Worm (Caenorhabditis elegans): ENCODE results near the gene twk-40.

twk-40 gene

ce11 chrIII:13464493-13465362 is 27.5 kb downstream of the twk-40 start, which contains the start of gene kel-3:
Gene kel-3, plus strand, starts transcription at chrIII:13464820.
- TF ChIP-seq him-1 (tag; optimal IDR thresholded peaks at IDR 0.05) (peak; percentile 41), dao-5 (tag; optimal IDR thresholded peaks at IDR 0.05) (peak; percentile 75), W03F9.2 (tag; optimal IDR thresholded peaks at IDR 0.05) (peak; percentile 40)

ce11 chrIII:13462965-13463783 is 29.1 kb downstream of the twk-40 start, which contains the start of gene ant-1.1:
Gene ant-1.1, plus strand, starts transcription at chrIII:13463163.
- TF ChIP-seq dao-5 (tag; optimal IDR thresholded peaks at IDR 0.05) (no peak), W03F9.2 (tag; optimal IDR thresholded peaks at IDR 0.05) (peak; percentile 88), him-1 (tag; optimal IDR thresholded peaks at IDR 0.05) (peak; percentile 38)

ce11 chrIII:13462138-13462634 is 30.1 kb downstream of the twk-40 start, which contains the start of the genes abcf-2 and T27E9.2:
Gene abcf-2, minus strand, starts transcription at chrIII:13462238.
Gene T27E9.2, minus strand, starts transcription at chrIII:13462584.
- TF ChIP-seq dao-5 (tag; optimal IDR thresholded peaks at IDR 0.05) (no peak), him-1 (tag; optimal IDR thresholded peaks at IDR 0.05) (no peak), W03F9.2 (tag; optimal IDR thresholded peaks at IDR 0.05) (no peak)

ce11 chrIII:13461535-13461934 is 30.7 kb downstream of the twk-40 start:
- no peak for TF ChIP-seq him-1 (tag; optimal IDR thresholded peaks at IDR 0.05)
- TF ChIP-seq W03F9.2 (tag; optimal IDR thresholded peaks at IDR 0.05), result no peak
- no peak for TF ChIP-seq dao-5 (tag; optimal IDR thresholded peaks at IDR 0.05)

ce11 chrIII:13458978-13459596 is 33.2 kb downstream of the twk-40 start, which contains the start of gene tag-164:
Gene tag-164, plus strand, starts transcription at chrIII:13459546.
- no peak for TF ChIP-seq him-1 (tag; optimal IDR thresholded peaks at IDR 0.05)
- TF ChIP-seq dao-5 (tag; optimal IDR thresholded peaks at IDR 0.05), result no peak
- no peak for TF ChIP-seq W03F9.2 (tag; optimal IDR thresholded peaks at IDR 0.05)

ce11 chrIII:13457305-13457704 is 35.0 kb downstream of the twk-40 start:
- no peak for TF ChIP-seq him-1 (tag; optimal IDR thresholded peaks at IDR 0.05)
- TF ChIP-seq W03F9.2 (tag; optimal IDR thresholded peaks at IDR 0.05), result no peak
- no peak for TF ChIP-seq dao-5 (tag; optimal IDR thresholded peaks at IDR 0.05)

- TF ChIP-seq W03F9.2 (tag; optimal IDR thresholded peaks at IDR 0.05) (no peak), dao-5 (tag; optimal IDR thresholded peaks at IDR 0.05) (no peak), him-1 (tag; optimal IDR thresholded peaks at IDR 0.05) (no peak)
Observed at ce11 chrIII:13455816-13456215, 36.5 kb downstream of the twk-40 start.

- TF ChIP-seq W03F9.2 (tag; optimal IDR thresholded peaks at IDR 0.05) (no peak), him-1 (tag; optimal IDR thresholded peaks at IDR 0.05) (no peak), dao-5 (tag; optimal IDR thresholded peaks at IDR 0.05) (no peak)
Observed at ce11 chrIII:13455207-13455606, 37.1 kb downstream of the twk-40 start, which contains the start of gene cua-1. Gene cua-1, minus strand, starts transcription at chrIII:13455307.

ce11 chrIII:13452824-13453223 is 39.5 kb downstream of the twk-40 start:
- TF ChIP-seq W03F9.2 (tag; optimal IDR thresholded peaks at IDR 0.05) (no peak), him-1 (tag; optimal IDR thresholded peaks at IDR 0.05) (no peak), dao-5 (tag; optimal IDR thresholded peaks at IDR 0.05) (no peak)

- TF ChIP-seq W03F9.2 (tag; optimal IDR thresholded peaks at IDR 0.05) (no peak), dao-5 (tag; optimal IDR thresholded peaks at IDR 0.05) (no peak), him-1 (tag; optimal IDR thresholded peaks at IDR 0.05) (no peak)
Observed at ce11 chrIII:13439415-13439814, 52.9 kb downstream of the twk-40 start, which contains the start of gene ciao-2B. Gene ciao-2B, minus strand, starts transcription at chrIII:13439544.

ce11 chrIII:13436843-13437242 is 55.4 kb downstream of the twk-40 start, which contains the start of gene F45G2.9:
Gene F45G2.9, minus strand, starts transcription at chrIII:13436943.
- TF ChIP-seq W03F9.2 (tag; optimal IDR thresholded peaks at IDR 0.05), result no peak
- TF ChIP-seq him-1 (tag; optimal IDR thresholded peaks at IDR 0.05), result no peak
